Worm (Caenorhabditis elegans): Measurements from ENCODE around the gene C44H9.4.

C44H9.4 gene

DNA sequence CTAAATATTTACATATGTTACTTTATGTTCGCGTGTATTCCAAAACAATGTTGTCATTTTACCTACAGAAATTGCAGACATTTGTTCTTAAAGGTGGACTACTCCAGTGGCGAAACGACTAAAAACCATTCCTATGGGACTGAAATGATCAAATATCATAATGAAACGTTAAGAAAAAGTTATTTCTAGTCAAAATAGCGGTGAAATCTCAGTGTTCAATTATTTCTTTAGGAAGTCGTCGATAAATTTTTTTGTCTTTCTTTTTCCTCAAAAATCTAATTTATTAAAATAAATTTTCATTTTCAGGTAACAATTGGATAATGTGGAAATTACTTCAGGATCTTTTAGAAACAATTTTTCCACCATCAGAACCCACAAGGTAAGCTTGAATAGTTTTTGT, at the start of gene C44H9.4:
Gene C44H9.4, plus strand, starts transcription at position 301 of the 400 bp plus-strand sequence.
- TF ChIP-seq unc-62 (GFP tag; optimal IDR thresholded peaks at IDR 0.05) = no peak

DNA sequence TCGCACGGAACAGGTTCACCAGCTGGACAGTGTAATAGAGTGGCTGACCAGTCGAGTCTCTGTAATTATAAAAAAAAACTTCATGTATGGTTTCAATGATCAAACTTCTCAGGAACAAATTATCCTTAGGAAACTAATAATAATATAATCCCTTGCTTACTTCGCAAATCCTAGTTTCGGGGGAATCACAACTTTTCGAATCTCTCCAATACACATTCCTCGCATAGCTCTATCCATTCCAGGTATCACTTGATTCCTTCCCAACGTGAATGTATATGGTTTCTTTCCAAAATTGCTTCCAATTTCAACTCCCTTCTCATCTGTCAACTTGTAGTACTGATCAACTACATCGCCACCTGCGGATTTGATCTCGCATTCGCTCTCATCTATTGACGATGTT, 49.1 kb upstream of the C44H9.4 start:
- TF ChIP-seq unc-62 (GFP tag; optimal IDR thresholded peaks at IDR 0.05) = no peak

DNA sequence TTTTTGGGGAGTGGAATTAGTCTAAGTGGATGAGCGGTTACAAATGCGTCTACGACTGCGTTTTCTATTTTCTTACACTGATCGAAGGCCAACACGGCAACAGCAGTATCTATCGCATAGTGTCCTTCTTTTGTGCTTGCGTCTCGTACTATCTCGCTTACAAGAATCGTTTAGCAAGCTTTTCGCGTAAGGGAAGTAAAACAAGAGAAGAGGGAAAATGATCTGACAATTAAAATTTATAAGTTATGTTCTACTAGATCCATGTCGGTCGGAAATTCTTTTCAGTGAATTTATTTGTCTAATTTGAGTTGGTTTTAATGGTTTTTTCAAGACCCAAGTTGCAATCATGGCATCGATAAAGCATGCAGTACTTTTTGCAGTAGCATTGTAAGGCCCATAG, 48.5 kb upstream of the C44H9.4 start, which contains the start of gene fkb-4:
Gene fkb-4, minus strand, starts transcription at position 101 of the 400 bp plus-strand sequence.
- TF ChIP-seq unc-62 (GFP tag; optimal IDR thresholded peaks at IDR 0.05) = no peak

DNA sequence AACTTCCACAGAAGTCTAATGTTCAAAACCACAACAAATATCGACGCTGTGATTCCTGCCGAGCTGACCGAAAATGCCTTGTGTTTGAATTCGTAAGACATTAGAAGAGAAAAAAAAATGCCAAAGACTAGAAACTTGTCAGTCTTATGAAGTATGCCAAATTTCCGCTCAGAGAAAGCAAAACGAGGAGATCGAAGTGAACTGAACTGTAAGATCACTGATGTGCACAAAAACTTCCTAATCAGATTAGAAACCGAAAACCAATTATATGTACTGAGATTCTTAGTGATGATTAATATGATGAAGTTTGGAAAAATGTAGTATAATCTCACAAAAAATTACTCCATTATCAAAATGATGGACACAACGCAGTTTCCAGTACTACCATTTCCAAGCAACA, 47.0 kb upstream of the C44H9.4 start, which contains the start of gene srbc-44:
Gene srbc-44, minus strand, starts transcription at position 101 of the 400 bp plus-strand sequence.
- no peak for TF ChIP-seq unc-62 (GFP tag; optimal IDR thresholded peaks at IDR 0.05)

DNA sequence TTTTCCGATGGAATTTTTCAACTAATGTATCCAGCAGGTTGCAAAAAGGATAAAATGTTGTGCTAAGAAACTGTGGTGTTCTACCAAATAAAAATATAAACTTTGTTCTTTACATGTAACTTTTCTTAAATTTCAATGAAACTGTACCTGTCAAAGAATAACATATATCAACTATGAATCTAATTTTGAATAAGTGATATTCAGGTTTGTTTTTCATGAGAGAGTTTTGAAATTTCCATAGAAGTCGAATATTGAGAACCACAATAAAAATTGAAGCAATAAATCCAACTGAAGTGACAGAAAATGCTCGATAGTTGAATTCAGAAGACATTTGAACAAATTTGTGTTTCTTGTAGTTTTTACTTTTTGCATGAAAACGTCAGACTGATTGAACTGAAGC, 45.3 kb upstream of the C44H9.4 start, which contains the start of gene srbc-43:
Gene srbc-43, minus strand, starts transcription at position 331 of the 400 bp plus-strand sequence.
- TF ChIP-seq unc-62 (GFP tag; optimal IDR thresholded peaks at IDR 0.05) = no peak

DNA sequence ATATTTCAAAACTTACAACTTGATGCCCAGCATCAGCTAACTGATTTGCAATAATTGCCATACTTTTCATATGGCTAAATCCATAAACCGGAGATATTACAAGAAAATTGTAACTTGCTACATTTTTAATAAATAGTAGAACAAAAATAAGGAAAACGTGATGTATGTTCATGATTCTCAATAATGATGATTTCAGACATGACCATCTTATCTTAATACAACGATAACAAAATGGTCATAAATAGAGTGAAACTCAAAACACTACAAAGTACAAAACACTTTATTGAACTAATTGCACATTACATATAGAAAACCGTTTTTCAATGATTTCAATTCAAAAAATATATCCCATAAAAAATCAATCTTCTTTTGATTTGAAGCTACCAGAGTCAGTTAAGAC, 42.7 kb upstream of the C44H9.4 start, which contains the start of gene ugt-5:
Gene ugt-5, minus strand, starts transcription at position 214 of the 400 bp plus-strand sequence.
- no peak for TF ChIP-seq unc-62 (GFP tag; optimal IDR thresholded peaks at IDR 0.05)

DNA sequence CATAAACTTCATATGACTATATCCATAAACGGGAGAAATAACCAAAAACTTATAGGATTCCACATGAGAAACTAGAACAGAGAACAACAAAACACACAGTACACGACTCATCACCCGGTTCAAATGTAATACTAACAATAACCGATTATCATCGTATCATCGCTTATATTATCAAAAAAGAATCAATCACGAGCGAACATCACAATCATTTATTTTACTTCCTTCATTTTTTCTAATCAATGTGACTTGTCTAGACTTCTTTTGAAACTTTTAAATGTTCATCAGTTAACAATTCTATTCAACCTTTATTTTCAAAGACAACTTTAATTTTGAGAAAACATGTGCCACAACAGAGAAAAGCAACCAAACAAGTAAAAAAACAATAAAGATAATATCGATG, 40.3 kb upstream of the C44H9.4 start, which contains the start of gene ugt-4:
Gene ugt-4, minus strand, starts transcription at position 141 of the 400 bp plus-strand sequence.
- no peak for TF ChIP-seq unc-62 (GFP tag; optimal IDR thresholded peaks at IDR 0.05)

DNA sequence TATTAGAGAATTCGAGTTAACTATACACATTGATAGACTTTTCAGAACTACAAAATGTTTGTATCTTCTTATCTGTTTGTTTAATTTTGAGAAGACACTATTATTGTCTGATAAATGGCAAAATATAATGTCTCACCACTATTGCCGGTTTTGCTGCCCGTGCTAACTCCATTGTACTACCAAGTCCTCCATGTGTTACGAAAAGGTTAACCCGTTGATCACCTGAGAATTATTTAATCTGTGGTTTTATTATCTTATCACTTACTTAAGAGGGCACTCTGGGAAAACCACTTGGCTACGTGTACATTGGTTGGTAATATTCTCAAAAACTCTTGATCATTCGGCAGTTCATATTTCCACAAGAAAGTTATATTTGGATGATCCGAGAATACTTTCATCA, 39.6 kb upstream of the C44H9.4 start:
- no peak for TF ChIP-seq unc-62 (GFP tag; optimal IDR thresholded peaks at IDR 0.05)

DNA sequence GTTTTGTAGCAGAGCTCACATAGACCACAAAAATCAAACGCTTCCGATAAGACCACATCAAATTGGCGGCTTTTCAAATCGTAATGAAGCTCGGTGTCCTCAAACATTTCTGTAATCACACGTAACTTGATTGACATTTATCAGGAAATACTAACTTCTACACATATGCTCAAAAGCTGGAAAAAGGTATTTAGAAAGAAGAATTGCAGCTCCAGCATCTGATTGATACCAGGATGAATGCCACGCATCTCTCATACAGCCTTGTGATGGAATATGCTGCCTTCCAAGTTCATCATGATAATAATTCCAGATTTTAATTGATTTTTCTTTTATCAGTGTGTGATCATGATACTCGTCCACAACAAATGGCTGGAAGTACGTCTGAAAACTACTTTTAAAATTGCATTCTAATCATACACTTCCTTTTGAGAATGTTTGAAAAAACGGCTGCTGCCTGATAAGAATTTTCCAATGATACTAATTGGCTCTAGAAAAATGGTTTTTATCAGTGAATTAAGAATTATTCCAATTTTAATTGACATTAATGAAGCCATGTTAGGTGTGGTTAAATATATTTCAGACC, 38.5 kb upstream of the C44H9.4 start:
- TF ChIP-seq unc-62 (GFP tag; optimal IDR thresholded peaks at IDR 0.05) = no peak

DNA sequence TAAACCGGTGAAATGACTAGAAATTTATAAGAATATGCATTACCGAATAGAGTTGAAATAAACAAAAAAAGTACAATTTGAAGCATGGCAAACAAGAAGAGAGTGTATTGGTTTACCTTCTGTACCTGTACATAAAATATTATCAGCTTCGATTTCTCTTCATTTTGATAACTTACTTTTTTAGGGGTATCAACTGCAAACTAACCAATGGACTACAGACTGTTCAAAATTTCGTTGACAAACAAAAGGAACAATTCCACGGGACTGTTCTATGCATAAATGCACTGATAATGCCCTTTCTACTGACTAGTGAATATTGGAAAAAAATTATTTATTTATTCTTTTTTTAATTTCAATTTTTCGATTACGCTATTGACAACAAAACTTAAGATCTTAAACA, 37.5 kb upstream of the C44H9.4 start, which contains the start of gene ugt-6:
Gene ugt-6, minus strand, starts transcription at position 233 of the 400 bp plus-strand sequence.
- no peak for TF ChIP-seq unc-62 (GFP tag; optimal IDR thresholded peaks at IDR 0.05)

DNA sequence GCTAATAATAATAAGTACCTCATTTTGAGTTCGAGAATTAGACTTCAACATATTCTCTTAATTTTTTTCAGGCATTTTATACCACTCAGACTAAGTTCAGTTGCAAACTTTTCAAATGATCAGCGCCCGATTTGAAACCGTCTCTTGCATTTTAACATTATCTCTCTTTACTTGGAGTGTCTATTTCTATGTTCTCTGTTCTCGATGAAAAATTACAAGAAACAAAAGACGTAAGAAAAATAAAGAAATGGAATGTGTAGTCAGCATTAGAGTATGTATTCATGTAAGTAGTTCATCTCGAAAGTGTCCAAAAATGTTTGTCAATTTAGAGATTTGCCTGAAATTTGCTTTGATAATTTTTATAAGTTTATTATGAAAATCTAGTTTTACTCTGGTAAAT, 35.3 kb upstream of the C44H9.4 start, which contains the start of gene ugt-3:
Gene ugt-3, minus strand, starts transcription at position 101 of the 400 bp plus-strand sequence.
- no peak for TF ChIP-seq unc-62 (GFP tag; optimal IDR thresholded peaks at IDR 0.05)

DNA sequence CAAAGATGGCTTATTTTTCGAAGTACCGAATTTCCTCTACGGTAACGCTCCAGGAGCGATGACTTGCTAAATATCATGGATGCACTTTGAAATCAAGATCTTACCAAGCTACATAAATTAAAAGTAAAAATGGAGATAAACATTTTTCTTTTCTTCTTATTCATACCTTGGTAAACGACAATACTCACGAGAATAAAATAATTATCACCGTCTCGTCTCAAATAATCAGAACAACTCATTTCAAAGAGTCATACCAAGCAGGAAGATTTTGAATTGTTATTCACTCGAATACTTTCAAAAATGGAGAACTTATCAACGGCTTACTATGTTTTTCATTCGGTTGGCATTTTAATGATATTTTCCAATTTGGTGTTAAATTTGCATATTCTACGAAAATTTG, 32.2 kb upstream of the C44H9.4 start, which contains the start of gene srbc-45:
Gene srbc-45, plus strand, starts transcription at position 301 of the 400 bp plus-strand sequence.
- no peak for TF ChIP-seq unc-62 (GFP tag; optimal IDR thresholded peaks at IDR 0.05)

DNA sequence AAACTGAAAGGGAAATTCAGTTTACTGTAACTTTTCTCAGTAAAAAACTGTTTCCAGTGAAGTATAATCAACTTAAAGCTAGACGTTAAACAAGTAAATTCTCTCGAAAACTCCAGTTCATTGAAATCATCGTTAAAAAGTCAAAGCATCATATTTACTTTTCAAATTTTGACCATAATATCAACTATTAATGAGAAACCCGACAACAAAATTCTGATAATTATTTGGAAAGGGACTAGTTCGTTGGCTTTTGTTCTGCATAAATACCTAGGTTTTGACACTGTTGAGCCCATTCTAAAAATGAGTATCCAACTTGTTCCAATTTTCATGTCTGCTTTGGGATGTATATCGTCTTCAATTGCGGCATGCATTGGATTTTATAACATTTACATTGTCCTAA, 29.3 kb upstream of the C44H9.4 start, which contains the start of gene ZC443.7:
Gene ZC443.7, plus strand, starts transcription at position 301 of the 400 bp plus-strand sequence.
- TF ChIP-seq unc-62 (GFP tag; optimal IDR thresholded peaks at IDR 0.05) = no peak

DNA sequence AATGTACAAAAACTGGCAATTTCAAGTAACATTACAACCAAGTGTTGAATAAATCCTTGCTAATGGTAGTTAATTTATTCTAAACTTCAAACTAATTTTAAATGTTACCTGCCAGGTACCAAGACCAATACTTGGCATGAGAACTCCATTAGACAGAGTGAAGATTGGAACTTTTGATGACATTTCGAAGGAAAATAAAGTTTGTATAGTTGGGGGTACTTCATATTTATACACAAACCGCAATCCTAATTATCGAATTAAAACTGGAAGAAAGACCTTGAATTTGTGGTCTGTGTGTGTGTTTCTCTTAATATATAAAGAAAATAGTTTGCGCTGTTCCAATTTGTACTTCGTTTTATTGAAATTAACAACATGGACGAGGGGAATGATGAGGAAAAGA, 25.6 kb upstream of the C44H9.4 start, which contains the start of gene ZC443.1:
Gene ZC443.1, minus strand, starts transcription at position 205 of the 400 bp plus-strand sequence.
- TF ChIP-seq unc-62 (GFP tag; optimal IDR thresholded peaks at IDR 0.05) = no peak

DNA sequence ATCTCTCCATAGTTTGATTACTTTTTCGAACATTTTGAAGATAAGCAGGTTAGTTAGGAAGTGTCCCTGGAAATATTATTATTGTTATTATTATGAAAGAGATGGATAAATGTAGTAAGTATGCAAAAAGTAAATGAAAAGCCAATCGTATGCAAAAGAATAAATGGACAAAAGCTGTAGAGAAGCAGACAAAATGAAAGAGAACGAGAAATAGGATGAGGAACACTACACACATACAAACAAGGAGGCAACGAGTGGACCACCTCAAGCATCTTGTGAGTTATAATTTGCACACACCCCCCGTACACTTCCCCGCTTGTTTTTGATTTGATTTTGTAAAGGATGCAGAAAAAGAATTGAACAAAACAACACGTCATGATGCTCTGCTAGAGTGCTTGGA, 24.4 kb upstream of the C44H9.4 start, which contains the start of gene ZC443.2:
Gene ZC443.2, minus strand, starts transcription at position 67 of the 400 bp plus-strand sequence.
- no peak for TF ChIP-seq unc-62 (GFP tag; optimal IDR thresholded peaks at IDR 0.05)

DNA sequence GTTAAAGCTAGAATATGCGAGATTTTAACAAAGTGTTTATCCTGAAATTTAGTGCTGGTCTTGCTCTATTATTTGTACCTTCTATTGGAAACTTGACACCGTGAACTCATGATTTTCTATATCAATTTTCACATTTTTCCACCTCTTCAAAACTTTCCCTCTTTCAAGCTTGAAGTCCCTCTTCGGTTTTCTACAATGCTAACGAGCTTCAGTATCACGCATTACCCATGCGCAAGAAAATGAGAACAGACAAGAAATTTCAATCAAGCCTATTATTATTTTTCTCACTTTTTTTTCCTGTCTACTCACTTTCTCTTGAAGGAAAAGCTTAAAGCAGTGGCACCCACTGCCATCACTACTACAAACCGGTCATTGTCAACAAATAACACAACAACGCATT, 23.7 kb upstream of the C44H9.4 start:
- TF ChIP-seq unc-62 (GFP tag; optimal IDR thresholded peaks at IDR 0.05) = no peak

DNA sequence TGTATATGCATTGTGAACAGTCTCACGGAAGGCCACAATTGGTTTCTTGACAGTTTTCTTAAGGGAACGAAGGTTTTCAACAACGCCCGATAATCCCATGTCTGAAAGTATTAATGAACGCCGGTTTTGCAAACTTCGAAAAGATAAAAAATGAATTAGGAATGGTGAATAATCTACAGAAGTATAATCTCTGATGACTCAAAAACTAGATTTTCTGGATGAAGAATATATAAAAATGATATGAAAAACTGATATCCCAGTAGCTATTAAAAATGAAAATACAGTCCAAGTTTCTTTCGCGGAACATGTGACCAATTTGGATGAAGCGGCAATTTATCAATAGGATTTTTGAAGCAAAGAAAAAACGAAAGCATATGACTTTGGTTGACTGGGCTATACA, 21.5 kb upstream of the C44H9.4 start, which contains the start of gene ZC443.3:
Gene ZC443.3, minus strand, starts transcription at position 101 of the 400 bp plus-strand sequence.
- TF ChIP-seq unc-62 (GFP tag; optimal IDR thresholded peaks at IDR 0.05) = no peak

Measured in whole organism, dauer.